Worm (Caenorhabditis elegans) whole organism, late embryonic: ENCODE data around the gene btb-14.

Experiments
- C38D4.7 ChIP-seq: fragments of 200-800 bp; sonication (Bioruptor generic); optimal IDR thresholded peaks from 2 replicates; lab custom pipeline; 2018; ENCODE audit warnings: mild to moderate bottlenecking, missing genetic modification characterization, moderate library complexity, missing compliant biosample characterization
- F13H6.1 ChIP-seq: sonication (generic microtip); optimal IDR thresholded peaks from 2 replicates; lab custom pipeline; 2016; ENCODE audit warnings: missing genetic modification characterization, missing compliant biosample characterization
- K02D7.2 ChIP-seq: sonication (generic microtip); optimal IDR thresholded peaks from 2 replicates; lab custom pipeline; 2017; ENCODE audit warnings: mild to moderate bottlenecking, missing genetic modification characterization, missing compliant biosample characterization
- K09A11.1 ChIP-seq: sonication (generic microtip); optimal IDR thresholded peaks from 2 replicates; lab custom pipeline; 2017; ENCODE audit warnings: antibody characterized with exemption, mild to moderate bottlenecking, missing genetic modification characterization, missing compliant biosample characterization; ENCODE audit not compliant: insufficient read depth
- T23F11.4 ChIP-seq: fragments of 200-800 bp; sonication (Bioruptor generic); optimal IDR thresholded peaks from 2 replicates; lab custom pipeline; 2018; ENCODE audit warnings: mild to moderate bottlenecking, missing genetic modification characterization, missing compliant biosample characterization
- ahr-1 ChIP-seq: sonication (generic microtip); optimal IDR thresholded peaks from 2 replicates; lab custom pipeline; 2016; ENCODE audit warnings: missing genetic modification characterization, missing compliant biosample characterization
- ama-1 ChIP-seq: fragments of 150-350 bp; optimal IDR thresholded peaks from 2 replicates; lab custom pipeline; 2014
- ceh-2 ChIP-seq: sonication (generic microtip); optimal IDR thresholded peaks from 2 replicates; lab custom pipeline; 2016; ENCODE audit warnings: missing genotype, missing genetic modification characterization, missing compliant biosample characterization
- ceh-24 ChIP-seq: sonication (generic microtip); optimal IDR thresholded peaks from 2 replicates; lab custom pipeline; 2016; ENCODE audit warnings: mild to moderate bottlenecking, missing genetic modification characterization, missing compliant biosample characterization
- ceh-31 ChIP-seq: sonication (generic microtip); optimal IDR thresholded peaks from 2 replicates; lab custom pipeline; 2016; ENCODE audit warnings: missing genetic modification characterization, missing compliant biosample characterization
- ceh-34 ChIP-seq: sonication (generic microtip); optimal IDR thresholded peaks from 2 replicates; lab custom pipeline; 2016; ENCODE audit warnings: mild to moderate bottlenecking, missing genetic modification characterization, missing compliant biosample characterization
- ceh-45 ChIP-seq: fragments of 200-800 bp; sonication (Bioruptor generic); IDR thresholded peaks from 2 replicates; pipeline ENCODE4 v1.3.6; 2022; ENCODE audit warnings: missing genetic modification reagents, missing genetic modification characterization, missing compliant biosample characterization
- ceh-6 ChIP-seq: fragments of 200-800 bp; sonication (Bioruptor generic); optimal IDR thresholded peaks from 2 replicates; lab custom pipeline; 2018; ENCODE audit warnings: mild to moderate bottlenecking, missing genetic modification characterization, missing compliant biosample characterization
- elt-2 ChIP-seq: sonication (generic microtip); optimal IDR thresholded peaks from 2 replicates; lab custom pipeline; 2016; ENCODE audit warnings: missing genetic modification reagents, missing genetic modification characterization, missing compliant biosample characterization
- elt-4 ChIP-seq: sonication (generic microtip); optimal IDR thresholded peaks from 2 replicates; lab custom pipeline; 2016; ENCODE audit warnings: missing genetic modification characterization, missing compliant biosample characterization
- eyg-1 ChIP-seq: sonication (generic microtip); optimal IDR thresholded peaks from 2 replicates; lab custom pipeline; 2016; ENCODE audit warnings: missing genotype, missing genetic modification characterization, missing compliant biosample characterization
- fax-1 ChIP-seq: sonication (generic microtip); optimal IDR thresholded peaks from 2 replicates; lab custom pipeline; 2016; ENCODE audit warnings: missing genotype, missing genetic modification characterization, missing compliant biosample characterization
- fkh-10 ChIP-seq: fragments of 150-350 bp; optimal IDR thresholded peaks from 2 replicates; lab custom pipeline; 2014; ENCODE audit warnings: missing biosample characterization, missing genetic modification reagents, missing genetic modification characterization
- gmeb-2 ChIP-seq: sonication (generic microtip); optimal IDR thresholded peaks from 2 replicates; lab custom pipeline; 2016; ENCODE audit warnings: missing genetic modification characterization, inconsistent platforms, missing compliant biosample characterization
- hlh-8 ChIP-seq: sonication (generic microtip); optimal IDR thresholded peaks from 2 replicates; lab custom pipeline; 2016; ENCODE audit warnings: missing genotype, missing genetic modification characterization, missing compliant biosample characterization
- lim-6 ChIP-seq: sonication (generic microtip); optimal IDR thresholded peaks from 2 replicates; lab custom pipeline; 2016; ENCODE audit warnings: missing genetic modification characterization, missing compliant biosample characterization
- madf-2 ChIP-seq: sonication (generic microtip); optimal IDR thresholded peaks from 2 replicates; lab custom pipeline; 2017; ENCODE audit warnings: missing genetic modification characterization, missing compliant biosample characterization
- nfya-1 ChIP-seq: sonication (generic microtip); optimal IDR thresholded peaks from 2 replicates; lab custom pipeline; 2017; ENCODE audit warnings: missing genetic modification characterization, mild to moderate bottlenecking, missing compliant biosample characterization, antibody characterized with exemption, moderate library complexity
- nhr-232 ChIP-seq: sonication (generic microtip); optimal IDR thresholded peaks from 2 replicates; lab custom pipeline; 2016; ENCODE audit warnings: missing genetic modification characterization, missing compliant biosample characterization
- pha-2 ChIP-seq: sonication (generic microtip); optimal IDR thresholded peaks from 2 replicates; lab custom pipeline; 2017; ENCODE audit warnings: mild to moderate bottlenecking, missing genetic modification characterization, missing compliant biosample characterization
- pqm-1 ChIP-seq: sonication (generic microtip); optimal IDR thresholded peaks from 2 replicates; lab custom pipeline; 2016; ENCODE audit warnings: missing genetic modification characterization, missing compliant biosample characterization
- pros-1 ChIP-seq: fragments of 150-350 bp; optimal IDR thresholded peaks from 2 replicates; lab custom pipeline; 2014; ENCODE audit warnings: missing biosample characterization, missing genetic modification reagents, missing genetic modification characterization
- ref-2 ChIP-seq: sonication (generic microtip); optimal IDR thresholded peaks from 2 replicates; lab custom pipeline; 2016; ENCODE audit warnings: missing genetic modification characterization, missing compliant biosample characterization
- rnt-1 ChIP-seq: sonication (generic microtip); optimal IDR thresholded peaks from 2 replicates; lab custom pipeline; 2016; ENCODE audit warnings: missing genetic modification characterization, missing compliant biosample characterization
- sox-2 ChIP-seq: fragments of 200-800 bp; sonication (Bioruptor generic); IDR thresholded peaks from 2 replicates; pipeline ENCODE4 v1.3.6; 2022; ENCODE audit warnings: missing genetic modification reagents, missing genetic modification characterization, missing compliant biosample characterization
- tbx-7 ChIP-seq: sonication (generic microtip); optimal IDR thresholded peaks from 2 replicates; lab custom pipeline; 2016; ENCODE audit warnings: missing genotype, missing genetic modification characterization, missing compliant biosample characterization
- ttx-3 ChIP-seq: sonication (generic microtip); optimal IDR thresholded peaks from 2 replicates; lab custom pipeline; 2016; ENCODE audit warnings: missing genetic modification reagents, missing genetic modification characterization, missing compliant biosample characterization
- unc-3 ChIP-seq, 2 experiments: fragments of 200-800 bp in 1 of 2; sonication (Bioruptor generic) in 1 of 2; sonication (generic microtip) in 1 of 2; conservative IDR thresholded peaks in 1 of 2; optimal IDR thresholded peaks in 1 of 2; 2 replicates each; pipeline versions ENCODE4 v1.3.6 to Lab custom; 2016 to 2022; ENCODE audit warnings: missing compliant biosample characterization in 2 of 2, missing genetic modification characterization in 2 of 2, missing genetic modification reagents in 1 of 2
- unc-55 ChIP-seq: sonication (generic microtip); optimal IDR thresholded peaks from 2 replicates; lab custom pipeline; 2017; ENCODE audit warnings: missing biosample characterization, missing genetic modification reagents, missing genetic modification characterization

Gene btb-14

DNA sequence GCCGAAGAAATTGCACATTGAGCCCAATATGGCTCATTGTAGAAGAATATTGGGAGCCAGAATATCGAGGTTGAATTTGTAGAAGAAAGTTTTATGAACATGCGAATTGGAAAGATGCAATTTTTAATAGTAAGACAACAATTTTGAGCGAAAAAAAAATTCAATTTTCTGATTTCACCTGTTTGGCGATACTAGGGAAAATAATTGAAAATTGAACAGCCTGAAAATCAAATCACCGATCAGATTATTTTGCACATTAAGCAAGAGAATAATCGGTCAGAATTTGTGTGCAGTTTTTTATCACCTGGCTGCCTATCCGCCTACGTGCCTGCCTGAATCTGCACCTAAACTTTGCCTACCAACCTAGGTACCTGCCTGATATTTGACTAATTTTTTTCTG lies 37.2 kb downstream of the btb-14 start, which contains the start of gene sre-26:
Gene sre-26, minus strand, starts transcription at position 101 of the 400 bp plus-strand sequence.
- no peak for TF ChIP-seq gmeb-2 (tag; lab: Kevin White, UChicago)
- no peak for TF ChIP-seq rnt-1 (tag; lab: Kevin White, UChicago)
- TF ChIP-seq pros-1 (tag; lab: Kevin White, UChicago), result no peak
- TF ChIP-seq elt-4 (tag; lab: Kevin White, UChicago), result no peak
- no peak for TF ChIP-seq T23F11.4 (GFP tag; lab: Kevin White, UChicago)
- TF ChIP-seq unc-55 (GFP tag; lab: Kevin White, UChicago), result no peak
- TF ChIP-seq K09A11.1, result no peak
- TF ChIP-seq ceh-45 (GFP tag; lab: Robert Waterston, UW), result no peak
- no peak for TF ChIP-seq nhr-232 (tag; lab: Kevin White, UChicago)
- TF ChIP-seq C38D4.7 (GFP tag; lab: Kevin White, UChicago), result no peak
- TF ChIP-seq ceh-2 (tag; lab: Kevin White, UChicago), result no peak
- TF ChIP-seq lim-6 (tag; lab: Kevin White, UChicago), result no peak
- TF ChIP-seq pqm-1 (tag; lab: Kevin White, UChicago), result no peak
- no peak for TF ChIP-seq ceh-24 (tag; lab: Kevin White, UChicago)
- TF ChIP-seq hlh-8 (tag; lab: Kevin White, UChicago), result no peak
- TF ChIP-seq ref-2, result no peak

DNA sequence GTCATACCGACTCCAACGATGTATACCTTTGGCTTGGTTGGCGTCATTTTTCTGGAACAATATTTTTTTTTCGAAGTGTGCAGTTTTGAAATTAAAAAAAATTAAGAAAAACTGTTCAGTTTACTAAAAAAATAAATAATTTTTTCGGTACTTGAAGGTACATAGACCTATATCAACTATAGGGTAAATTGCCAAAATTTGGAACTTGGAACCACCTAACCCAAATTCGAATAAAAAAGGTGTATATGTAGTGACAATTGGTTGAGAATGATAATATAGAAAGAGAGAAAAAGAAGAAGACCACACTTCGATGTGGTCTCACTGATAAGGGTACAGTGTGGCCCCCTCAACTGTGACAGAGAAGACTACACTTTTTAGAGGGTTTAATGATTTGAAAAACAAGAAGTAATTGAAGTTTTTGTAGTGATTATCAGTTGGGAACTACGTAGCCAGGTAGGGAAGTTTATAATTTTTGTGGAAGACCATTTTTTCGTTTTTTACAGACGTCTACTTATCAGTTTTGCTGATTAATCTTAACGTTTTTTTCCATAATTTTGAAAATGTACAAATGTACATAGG lies 42.5 kb downstream of the btb-14 start, which contains the start of gene daf-22:
Gene daf-22, minus strand, starts transcription at position 51 of the 579 bp plus-strand sequence.
- TF ChIP-seq elt-2 (tag; lab: Kevin White, UChicago), result peak; percentile 76
- TF ChIP-seq ttx-3, result no peak
- no peak for TF ChIP-seq F13H6.1 (tag; lab: Kevin White, UChicago)
- no peak for TF ChIP-seq tbx-7 (tag; lab: Kevin White, UChicago)
- no peak for TF ChIP-seq ceh-34 (tag; lab: Kevin White, UChicago)
- TF ChIP-seq fkh-10 (GFP tag; lab: Kevin White, UChicago), result no peak
- no peak for TF ChIP-seq C38D4.7 (GFP tag; lab: Kevin White, UChicago)
- TF ChIP-seq pros-1 (tag; lab: Kevin White, UChicago), result no peak
- no peak for TF ChIP-seq ceh-31 (tag; lab: Kevin White, UChicago)

DNA sequence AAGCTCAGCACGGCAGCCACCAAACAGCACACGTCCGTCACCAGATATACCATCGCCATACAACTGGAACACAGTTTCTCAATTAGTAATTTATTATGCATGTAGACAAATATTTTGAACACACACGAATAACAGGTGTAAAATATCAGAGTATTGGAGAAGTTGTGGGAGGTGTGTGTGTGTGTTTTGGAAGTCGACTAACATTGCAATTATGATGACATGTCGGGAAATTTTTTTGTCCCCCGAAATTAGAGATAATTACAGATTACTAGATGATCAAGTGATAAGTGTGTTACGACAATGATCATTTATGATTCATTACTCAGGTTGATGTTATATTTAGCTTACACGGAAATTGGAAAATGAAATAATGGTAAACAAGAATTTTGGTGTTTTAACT lies 46.5 kb downstream of the btb-14 start, which contains the start of gene Y57A10C.8:
Gene Y57A10C.8, minus strand, starts transcription at position 101 of the 400 bp plus-strand sequence.
- TF ChIP-seq hlh-8 (tag; lab: Kevin White, UChicago) (no peak), pqm-1 (tag; lab: Kevin White, UChicago) (no peak), gmeb-2 (tag; lab: Kevin White, UChicago) (no peak), unc-3 (GFP tag; conservative IDR thresholded peaks at IDR 0.05; lab: Robert Waterston, UW) (no peak), unc-3 (tag; optimal IDR thresholded peaks at IDR 0.05; lab: Kevin White, UChicago) (no peak), K09A11.1 (no peak), ahr-1 (tag; lab: Kevin White, UChicago) (no peak), sox-2 (GFP tag; lab: Robert Waterston, UW) (no peak), eyg-1 (tag; lab: Kevin White, UChicago) (no peak), ceh-6 (no peak), K02D7.2 (tag; lab: Kevin White, UChicago) (no peak), pha-2 (tag; lab: Kevin White, UChicago) (no peak), madf-2 (no peak)
- TF ChIP-seq, all 69 proteins: peak for 0

DNA sequence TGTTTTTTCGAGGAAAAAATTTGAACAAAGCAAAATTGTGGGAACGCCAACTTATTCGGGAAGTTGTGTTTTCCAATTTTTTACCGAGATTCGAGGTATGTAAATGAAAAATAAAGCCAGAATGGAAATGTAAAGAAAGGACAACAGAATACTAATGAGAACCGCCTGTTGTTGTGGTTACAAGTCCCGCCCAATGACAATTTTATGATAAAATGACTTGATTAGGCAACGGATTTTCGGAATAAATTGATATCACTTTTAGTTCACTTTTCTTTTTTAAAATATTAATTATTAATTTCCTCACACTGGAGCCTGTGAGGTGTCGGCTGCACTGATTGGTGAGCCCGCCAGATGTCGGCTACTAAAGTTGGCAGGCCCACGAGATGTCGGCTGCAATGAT lies 49.1 kb downstream of the btb-14 start, which contains the start of gene dct-12:
Gene dct-12, minus strand, starts transcription at position 101 of the 400 bp plus-strand sequence.
- TF ChIP-seq unc-3 (GFP tag; conservative IDR thresholded peaks at IDR 0.05; lab: Robert Waterston, UW), result no peak
- no peak for TF ChIP-seq unc-3 (tag; optimal IDR thresholded peaks at IDR 0.05; lab: Kevin White, UChicago)
- TF ChIP-seq ama-1 (lab: Kevin White, UChicago), result no peak
- TF ChIP-seq fax-1, result no peak
- TF ChIP-seq pqm-1 (tag; lab: Kevin White, UChicago), result no peak
- no peak for TF ChIP-seq elt-2 (tag; lab: Kevin White, UChicago)
- TF ChIP-seq ceh-2 (tag; lab: Kevin White, UChicago), result no peak
- no peak for TF ChIP-seq K09A11.1
- no peak for TF ChIP-seq nfya-1 (tag; lab: Kevin White, UChicago)
